Fruit fly (Drosophila melanogaster): ENCODE results near the gene CG9121.

CG9121 gene

dm6 chr2L:4999389-5000032 is 51.4 kb downstream of the CG9121 start (continued):
- no peak for TF ChIP-seq CG2875 (GFP tag; optimal IDR thresholded peaks at IDR 0.05)
- peak; percentile 10 for TF ChIP-seq CG10267 (tag; optimal IDR thresholded peaks at IDR 0.05)
- peak; percentile 81 for TF ChIP-seq ci (GFP tag; IDR thresholded peaks at IDR 0.05)
- TF ChIP-seq ken (GFP tag; IDR thresholded peaks at IDR 0.05) = peak; percentile 70
- peak; percentile 87 for TF ChIP-seq lab (GFP tag; optimal IDR thresholded peaks at IDR 0.05)
- TF ChIP-seq CG6689 (GFP tag; IDR thresholded peaks at IDR 0.05) = peak; percentile 76
- peak; percentile 10 for TF ChIP-seq CG4617 (GFP tag; optimal IDR thresholded peaks at IDR 0.05; ENCODE audit: borderline replicate concordance)
- TF ChIP-seq abd-A (tag; optimal IDR thresholded peaks at IDR 0.05) = no peak
- peak; percentile 15; the same call in 1 of the 3 replicates for TF ChIP-seq CG17361 (GFP tag; IDR thresholded peaks at IDR 0.05)
- TF ChIP-seq crol (GFP tag; IDR thresholded peaks at IDR 0.05) = no peak
- TF ChIP-seq cato (GFP tag; optimal IDR thresholded peaks at IDR 0.05; ENCODE audit: borderline replicate concordance) = peak; percentile 7
- no peak for TF ChIP-seq CG9437 (GFP tag; optimal IDR thresholded peaks at IDR 0.05)
- 0 out of 2 replicates have a peak, but pooled peaks have one; percentile 25 for TF ChIP-seq gsb (GFP tag; IDR thresholded peaks at IDR 0.05)
- TF ChIP-seq ERR (GFP tag; optimal IDR thresholded peaks at IDR 0.05) = peak; percentile 12
- peak; percentile 67 for TF ChIP-seq CG9727 (GFP tag; optimal IDR thresholded peaks at IDR 0.05)
- TF ChIP-seq sr (GFP tag; IDR thresholded peaks at IDR 0.05) = peak; percentile 22; the same call in 1 of the 3 replicates
- no peak for TF ChIP-seq CG31365 (tag; optimal IDR thresholded peaks at IDR 0.05)
- peak; percentile 20 for TF ChIP-seq CG13123 (GFP tag; optimal IDR thresholded peaks at IDR 0.05)
- TF ChIP-seq yki (optimal IDR thresholded peaks at IDR 0.05) = no peak
- TF ChIP-seq CG3065 (GFP tag; optimal IDR thresholded peaks at IDR 0.05) = no peak
- TF ChIP-seq D19B (GFP tag; optimal IDR thresholded peaks at IDR 0.05) = peak; percentile 53
- 0 out of 2 replicates have a peak, but pooled peaks have one; percentile 63 for TF ChIP-seq CG16779 (GFP tag; IDR thresholded peaks at IDR 0.05)
- TF ChIP-seq CG14860 (GFP tag; IDR thresholded peaks at IDR 0.05; ENCODE audit: partially characterized antibody) = no peak
- peak; percentile 76 for TF ChIP-seq fd96Cb (tag; optimal IDR thresholded peaks at IDR 0.05)
- TF ChIP-seq Optix (GFP tag; IDR thresholded peaks at IDR 0.05) = peak; percentile 64; the same call in 2 of the 3 replicates
- TF ChIP-seq gt (GFP tag; IDR thresholded peaks at IDR 0.05) = peak; percentile 50; the same call in 1 of the 2 replicates
- peak; percentile 69 for TF ChIP-seq CG10366 (GFP tag; IDR thresholded peaks at IDR 0.05)
- TF ChIP-seq tna (GFP tag; IDR thresholded peaks at IDR 0.05; ENCODE audit: partially characterized antibody) = no peak
- peak; percentile 65 for TF ChIP-seq CG18262 (tag; optimal IDR thresholded peaks at IDR 0.05)
- peak; percentile 24 for TF ChIP-seq CG31388 (GFP tag; optimal IDR thresholded peaks at IDR 0.05)
- TF ChIP-seq dmrt99B (tag; optimal IDR thresholded peaks at IDR 0.05) = peak; percentile 71
- peak; percentile 78 for TF ChIP-seq ara (GFP tag; IDR thresholded peaks at IDR 0.05)
- no peak for TF ChIP-seq HLH4C (GFP tag; IDR thresholded peaks at IDR 0.05; ENCODE audit: partially characterized antibody)
- no peak for TF ChIP-seq lbe (GFP tag; optimal IDR thresholded peaks at IDR 0.05)
- TF ChIP-seq pan (optimal IDR thresholded peaks at IDR 0.05) = no peak
- peak in 1 of 2 experiments; percentile 73 for TF ChIP-seq pan (GFP tag; optimal IDR thresholded peaks at IDR 0.05 in 1 of 2, IDR thresholded peaks at IDR 0.05 in 1 of 2)
- TF ChIP-seq CG16863 (GFP tag; optimal IDR thresholded peaks at IDR 0.05) = peak; percentile 55
- no peak for TF ChIP-seq hbn (GFP tag; IDR thresholded peaks at IDR 0.05; ENCODE audit: partially characterized antibody)
- peak; percentile 22 for TF ChIP-seq CG5180 (GFP tag; optimal IDR thresholded peaks at IDR 0.05)
- TF ChIP-seq CG7963 (GFP tag; IDR thresholded peaks at IDR 0.05; ENCODE audit: partially characterized antibody) = no peak
- no peak for TF ChIP-seq CG4282 (GFP tag; optimal IDR thresholded peaks at IDR 0.05)
- peak; percentile 71 for TF ChIP-seq sob (GFP tag; IDR thresholded peaks at IDR 0.05)
- TF ChIP-seq chn (GFP tag; optimal IDR thresholded peaks at IDR 0.05) = peak; percentile 49
- TF ChIP-seq Antp (GFP tag; optimal IDR thresholded peaks at IDR 0.05) = peak; percentile 57
- peak; percentile 35 for TF ChIP-seq Vsx1 (GFP tag; optimal IDR thresholded peaks at IDR 0.05)
- peak; percentile 19 for TF ChIP-seq vfl (GFP tag; optimal IDR thresholded peaks at IDR 0.05)
- TF ChIP-seq CG17385 (GFP tag; optimal IDR thresholded peaks at IDR 0.05) = peak; percentile 60
- TF ChIP-seq Scr (GFP tag; IDR thresholded peaks at IDR 0.05; ENCODE audit: partially characterized antibody) = no peak
- TF ChIP-seq ham (GFP tag; IDR thresholded peaks at IDR 0.05) = no peak
- no peak for TF ChIP-seq dm (GFP tag; optimal IDR thresholded peaks at IDR 0.05)

Measured in whole organism, embryonic.